Fruit fly (Drosophila melanogaster): ENCODE results near the gene CG3557.
A peak's percentile ranks its signal among the peaks of the same experiment; 100 is the strongest.

The CG3557 gene

dm6 chr2L:2361893-2362807 is 23.4 kb downstream of the CG3557 start (continued):
- no peak for TF ChIP-seq hkb (optimal IDR thresholded peaks at IDR 0.05)
- TF ChIP-seq hkb (GFP tag; IDR thresholded peaks at IDR 0.05), result no peak
- peak; percentile 52; the same call in 1 of the 3 replicates for TF ChIP-seq ci (GFP tag; IDR thresholded peaks at IDR 0.05)
- no peak for TF ChIP-seq Bdp1 (GFP tag; optimal IDR thresholded peaks at IDR 0.05)
- TF ChIP-seq bbx (GFP tag; IDR thresholded peaks at IDR 0.05; ENCODE audit: partially characterized antibody), result no peak
- TF ChIP-seq CG18262 (tag; optimal IDR thresholded peaks at IDR 0.05), result no peak
- TF ChIP-seq salm (tag; optimal IDR thresholded peaks at IDR 0.05), result no peak
- TF ChIP-seq CG14710 (tag; optimal IDR thresholded peaks at IDR 0.05), result peak; percentile 12
- TF ChIP-seq CG12769 (tag; optimal IDR thresholded peaks at IDR 0.05), result no peak
- no peak for TF ChIP-seq CG4820 (GFP tag; optimal IDR thresholded peaks at IDR 0.05)
- TF ChIP-seq cwo (GFP tag; optimal IDR thresholded peaks at IDR 0.05), result no peak
- TF ChIP-seq bowl (GFP tag; IDR thresholded peaks at IDR 0.05), result no peak
- no peak for TF ChIP-seq nerfin-2 (GFP tag; IDR thresholded peaks at IDR 0.05; ENCODE audit: partially characterized antibody)
- no peak for TF ChIP-seq dysf (GFP tag; IDR thresholded peaks at IDR 0.05)
- TF ChIP-seq dmrt11E (tag; optimal IDR thresholded peaks at IDR 0.05), result no peak
- TF ChIP-seq insv (GFP tag; optimal IDR thresholded peaks at IDR 0.05), result no peak
- TF ChIP-seq Doc3 (GFP tag; IDR thresholded peaks at IDR 0.05; ENCODE audit: partially characterized antibody), result no peak
- peak; percentile 41 for TF ChIP-seq exex (tag; optimal IDR thresholded peaks at IDR 0.05)
- TF ChIP-seq Pdp1 (GFP tag; optimal IDR thresholded peaks at IDR 0.05), result peak in 1 of 2 experiments; percentile 27
- no peak for TF ChIP-seq CG10979 (tag; optimal IDR thresholded peaks at IDR 0.05)
- TF ChIP-seq CG9876 (GFP tag; optimal IDR thresholded peaks at IDR 0.05), result no peak
- no peak for TF ChIP-seq CG4282 (GFP tag; optimal IDR thresholded peaks at IDR 0.05)
- no peak for TF ChIP-seq wdn (GFP tag; IDR thresholded peaks at IDR 0.05)
- TF ChIP-seq Ets65A (GFP tag), result no peak
- TF ChIP-seq Gug (GFP tag; IDR thresholded peaks at IDR 0.05), result no peak
- no peak for TF ChIP-seq CG16863 (GFP tag; optimal IDR thresholded peaks at IDR 0.05)
- 0 out of 4 replicates have a peak, but pooled peaks have one; percentile 21 for TF ChIP-seq chinmo (GFP tag; IDR thresholded peaks at IDR 0.05; ENCODE audit: partially characterized antibody)
- no peak for TF ChIP-seq Bteb2 (GFP tag; optimal IDR thresholded peaks at IDR 0.05)
- peak; percentile 52 for TF ChIP-seq CG34376 (GFP tag; optimal IDR thresholded peaks at IDR 0.05)
- no peak for TF ChIP-seq CG6272 (GFP tag; IDR thresholded peaks at IDR 0.05)
- no peak for TF ChIP-seq Mes4 (GFP tag; optimal IDR thresholded peaks at IDR 0.05)
- no peak for TF ChIP-seq Rfx (GFP tag; IDR thresholded peaks at IDR 0.05)
- TF ChIP-seq D (optimal IDR thresholded peaks at IDR 0.05), result no peak
- peak; percentile 39 for TF ChIP-seq D (GFP tag; optimal IDR thresholded peaks at IDR 0.05)
- no peak for TF ChIP-seq btn (GFP tag; optimal IDR thresholded peaks at IDR 0.05)
- no peak for TF ChIP-seq gsb (GFP tag; IDR thresholded peaks at IDR 0.05)
- peak; percentile 74 for TF ChIP-seq sug (tag; optimal IDR thresholded peaks at IDR 0.05)
- no peak for TF ChIP-seq CG14667 (GFP tag; IDR thresholded peaks at IDR 0.05)
- no peak for TF ChIP-seq E2f1 (GFP tag; IDR thresholded peaks at IDR 0.05)
- TF ChIP-seq CG17328 (GFP tag; IDR thresholded peaks at IDR 0.05), result peak; percentile 40; the same call in 1 of the 2 replicates
- TF ChIP-seq CG3847 (GFP tag; IDR thresholded peaks at IDR 0.05), result no peak
- TF ChIP-seq Fer3 (tag; optimal IDR thresholded peaks at IDR 0.05), result no peak
- no peak for TF ChIP-seq dati (GFP tag; IDR thresholded peaks at IDR 0.05)
- TF ChIP-seq CG6791 (GFP tag; IDR thresholded peaks at IDR 0.05; ENCODE audit: partially characterized antibody), result no peak
- no peak for TF ChIP-seq Oaz (GFP tag; IDR thresholded peaks at IDR 0.05)

Data from whole organism, embryonic.